Worm (Caenorhabditis elegans) whole organism, L2 larva: ENCODE results near the gene C26B2.8.

Source experiments
- elt-3 ChIP-seq: sonication (generic microtip); optimal IDR thresholded peaks from 2 replicates; lab custom pipeline; 2017; ENCODE audit warnings: missing biosample characterization, missing genetic modification characterization
- lsy-2 ChIP-seq, 2 experiments: fragments of 150-350 bp in 1 of 2; sonication (generic microtip) in 1 of 2; optimal IDR thresholded peaks; 2 replicates each; lab custom pipeline; 2014 to 2017; ENCODE audit warnings: missing biosample characterization in 2 of 2, missing genetic modification characterization in 2 of 2
- zag-1 ChIP-seq: fragments of 150-350 bp; optimal IDR thresholded peaks from 2 replicates; lab custom pipeline; 2014; ENCODE audit warnings: missing biosample characterization, missing genetic modification characterization

ce11 chrIV:8042005-8042404 lies 28.1 kb downstream of the C26B2.8 start:
- TF ChIP-seq zag-1 (tag; lab: Kevin White, UChicago), result no peak
- no peak for TF ChIP-seq elt-3 (tag; lab: Kevin White, UChicago)
- TF ChIP-seq lsy-2 (tag; optimal IDR thresholded peaks at IDR 0.05; lab: Kevin White, UChicago), result no peak
